Worm (Caenorhabditis elegans): ENCODE data around the gene clec-163.

The clec-163 gene

ce11 chrIII:10794049-10794448 is at the start of gene clec-163:
Gene clec-163, plus strand, starts transcription at chrIII:10794349.
- TF ChIP-seq pax-1 (tag; optimal IDR thresholded peaks at IDR 0.05) (no peak), ets-4 (tag; optimal IDR thresholded peaks at IDR 0.05) (no peak), zip-5 (tag; optimal IDR thresholded peaks at IDR 0.05) (no peak), ceh-30 (tag; optimal IDR thresholded peaks at IDR 0.05) (no peak), ref-2 (tag; optimal IDR thresholded peaks at IDR 0.05) (no peak), ceh-45 (GFP tag; IDR thresholded peaks at IDR 0.05) (no peak), unc-55 (GFP tag; optimal IDR thresholded peaks at IDR 0.05) (no peak), nfya-1 (tag; optimal IDR thresholded peaks at IDR 0.05) (no peak), ceh-18 (tag; optimal IDR thresholded peaks at IDR 0.05) (no peak), hlh-30 (tag; optimal IDR thresholded peaks at IDR 0.05; ENCODE audit: insufficient read depth) (no peak), gmeb-2 (tag; optimal IDR thresholded peaks at IDR 0.05) (no peak)

- TF ChIP-seq ceh-24 (tag; optimal IDR thresholded peaks at IDR 0.05), result no peak
- TF ChIP-seq ceh-9 (tag; optimal IDR thresholded peaks at IDR 0.05), result no peak
- no peak for TF ChIP-seq fkh-10 (GFP tag; optimal IDR thresholded peaks at IDR 0.05)
- TF ChIP-seq gmeb-2 (tag; optimal IDR thresholded peaks at IDR 0.05), result no peak
- no peak for TF ChIP-seq elt-4 (tag; optimal IDR thresholded peaks at IDR 0.05)
- no peak for TF ChIP-seq ceh-14 (tag; optimal IDR thresholded peaks at IDR 0.05)
- TF ChIP-seq C38D4.7 (GFP tag; optimal IDR thresholded peaks at IDR 0.05), result no peak
- no peak for TF ChIP-seq lin-11 (tag; optimal IDR thresholded peaks at IDR 0.05)
- TF ChIP-seq ceh-22 (tag; optimal IDR thresholded peaks at IDR 0.05), result no peak
- no peak for TF ChIP-seq tbx-7 (tag; optimal IDR thresholded peaks at IDR 0.05)
- no peak for TF ChIP-seq nhr-232 (tag; optimal IDR thresholded peaks at IDR 0.05)
- no peak for TF ChIP-seq npax-4 (tag; optimal IDR thresholded peaks at IDR 0.05)
- TF ChIP-seq pros-1 (tag; optimal IDR thresholded peaks at IDR 0.05), result no peak
- TF ChIP-seq ztf-16 (tag; optimal IDR thresholded peaks at IDR 0.05), result no peak
- TF ChIP-seq lim-6 (tag; optimal IDR thresholded peaks at IDR 0.05), result no peak
- no peak for TF ChIP-seq pag-3 (tag; optimal IDR thresholded peaks at IDR 0.05; ENCODE audit: borderline replicate concordance)
Observed at ce11 chrIII:10746406-10746807, 47.7 kb upstream of the clec-163 start.

ce11 chrIII:10747620-10748479 is 46.3 kb upstream of the clec-163 start, which contains the start of the genes ran-1 and dkc-1:
Gene ran-1, minus strand, starts transcription at chrIII:10747728.
Gene dkc-1, plus strand, starts transcription at chrIII:10748429.
- no peak for TF ChIP-seq nhr-11 (tag; optimal IDR thresholded peaks at IDR 0.05)
- TF ChIP-seq rnt-1 (tag; optimal IDR thresholded peaks at IDR 0.05), result peak; percentile 2
- TF ChIP-seq ceh-45 (GFP tag; IDR thresholded peaks at IDR 0.05), result no peak
- TF ChIP-seq ceh-19 (GFP tag; optimal IDR thresholded peaks at IDR 0.05), result no peak
- TF ChIP-seq unc-86 (tag; optimal IDR thresholded peaks at IDR 0.05), result no peak
- TF ChIP-seq hlh-13 (GFP tag; optimal IDR thresholded peaks at IDR 0.05), result no peak
- TF ChIP-seq npax-4 (tag; optimal IDR thresholded peaks at IDR 0.05), result no peak
- TF ChIP-seq fkh-6 (tag; optimal IDR thresholded peaks at IDR 0.05), result no peak
- TF ChIP-seq hlh-15 (tag; optimal IDR thresholded peaks at IDR 0.05), result no peak
- peak; percentile 49 for TF ChIP-seq hlh-30 (tag; optimal IDR thresholded peaks at IDR 0.05; ENCODE audit: insufficient read depth)
- peak; percentile 78 for TF ChIP-seq unc-55 (GFP tag; optimal IDR thresholded peaks at IDR 0.05)
- TF ChIP-seq ceh-6 (GFP tag; optimal IDR thresholded peaks at IDR 0.05), result no peak
- TF ChIP-seq ttx-3 (tag; optimal IDR thresholded peaks at IDR 0.05), result no peak
- no peak for TF ChIP-seq sox-4 (tag; optimal IDR thresholded peaks at IDR 0.05)
- TF ChIP-seq gmeb-2 (tag; optimal IDR thresholded peaks at IDR 0.05), result no peak
- no peak for TF ChIP-seq lim-6 (tag; optimal IDR thresholded peaks at IDR 0.05)
- no peak for TF ChIP-seq pha-2 (tag; optimal IDR thresholded peaks at IDR 0.05)
- no peak for TF ChIP-seq tbx-7 (tag; optimal IDR thresholded peaks at IDR 0.05)
- no peak for TF ChIP-seq eyg-1 (tag; optimal IDR thresholded peaks at IDR 0.05)
- TF ChIP-seq tbx-2 (tag; optimal IDR thresholded peaks at IDR 0.05), result peak; percentile 9
- peak; percentile 18 for TF ChIP-seq elt-2 (tag; optimal IDR thresholded peaks at IDR 0.05)
- TF ChIP-seq elt-4 (tag; optimal IDR thresholded peaks at IDR 0.05), result no peak
- no peak for TF ChIP-seq hlh-8 (tag; optimal IDR thresholded peaks at IDR 0.05)
- TF ChIP-seq pax-1 (tag; optimal IDR thresholded peaks at IDR 0.05), result no peak
- TF ChIP-seq ceh-9 (tag; optimal IDR thresholded peaks at IDR 0.05), result no peak
- no peak for TF ChIP-seq ahr-1 (tag; optimal IDR thresholded peaks at IDR 0.05)
- no peak for TF ChIP-seq dmd-4 (tag; optimal IDR thresholded peaks at IDR 0.05; ENCODE audit: borderline replicate concordance)
- TF ChIP-seq K09A11.1 (tag; optimal IDR thresholded peaks at IDR 0.05; ENCODE audit: insufficient read depth), result no peak
- TF ChIP-seq Y22D7AL.16 (tag; optimal IDR thresholded peaks at IDR 0.05), result no peak
- no peak for TF ChIP-seq ets-4 (tag; optimal IDR thresholded peaks at IDR 0.05)
- no peak for TF ChIP-seq ceh-24 (tag; optimal IDR thresholded peaks at IDR 0.05)
- TF ChIP-seq pat-9 (tag; optimal IDR thresholded peaks at IDR 0.05), result no peak
- TF ChIP-seq F13H6.1 (tag; optimal IDR thresholded peaks at IDR 0.05), result no peak
